Fruit fly (Drosophila melanogaster): ENCODE measurements around the gene tal-2A.

Gene tal-2A

dm6 chr3R:13779241-13779683 is 33.6 kb upstream of the tal-2A start, which contains the start of the genes CG42375 and CG9288 (continued):
- no peak for TF ChIP-seq ara (GFP tag; IDR thresholded peaks at IDR 0.05)
- no peak for TF ChIP-seq nerfin-2 (GFP tag; IDR thresholded peaks at IDR 0.05; ENCODE audit: partially characterized antibody)
- TF ChIP-seq CG9797 (GFP tag; optimal IDR thresholded peaks at IDR 0.05), result no peak
- 0 out of 3 replicates have a peak, but pooled peaks have one; percentile 57 for TF ChIP-seq CG2199 (GFP tag; IDR thresholded peaks at IDR 0.05)
- no peak for TF ChIP-seq fu2 (GFP tag; optimal IDR thresholded peaks at IDR 0.05)
- no peak for TF ChIP-seq CG43689 (GFP tag; IDR thresholded peaks at IDR 0.05)
- no peak; the same call in 1 of the 2 replicates for TF ChIP-seq CG17612 (GFP tag; IDR thresholded peaks at IDR 0.05)
- TF ChIP-seq Bgb (GFP tag; IDR thresholded peaks at IDR 0.05; ENCODE audit: partially characterized antibody), result no peak
- TF ChIP-seq CG3995 (GFP tag; optimal IDR thresholded peaks at IDR 0.05), result no peak
- TF ChIP-seq CG31388 (GFP tag; optimal IDR thresholded peaks at IDR 0.05), result peak; percentile 56
- no peak for TF ChIP-seq tna (GFP tag; IDR thresholded peaks at IDR 0.05; ENCODE audit: partially characterized antibody)
- TF ChIP-seq z (GFP tag; IDR thresholded peaks at IDR 0.05), result 0 out of 3 replicates have a peak, but pooled peaks have one; percentile 32
- TF ChIP-seq H2.0 (GFP tag; IDR thresholded peaks at IDR 0.05), result 0 out of 2 replicates have a peak, but pooled peaks have one; percentile 3
- TF ChIP-seq Dbx (GFP tag; IDR thresholded peaks at IDR 0.05), result peak; percentile 61; the same call in 1 of the 3 replicates
- TF ChIP-seq CG4820 (GFP tag; optimal IDR thresholded peaks at IDR 0.05), result peak; percentile 81
- TF ChIP-seq tio (GFP tag; optimal IDR thresholded peaks at IDR 0.05), result no peak
- peak; percentile 55 for TF ChIP-seq cwo (GFP tag; optimal IDR thresholded peaks at IDR 0.05)
- TF ChIP-seq Max (GFP tag; optimal IDR thresholded peaks at IDR 0.05), result peak; percentile 62
- no peak for TF ChIP-seq CG8765 (GFP tag; IDR thresholded peaks at IDR 0.05)
- TF ChIP-seq CG14050 (GFP tag; IDR thresholded peaks at IDR 0.05), result no peak
- peak; percentile 70 for TF ChIP-seq Asciz (GFP tag; optimal IDR thresholded peaks at IDR 0.05)
- TF ChIP-seq odd (GFP tag; optimal IDR thresholded peaks at IDR 0.05), result no peak
- no peak for TF ChIP-seq ftz-f1 (GFP tag; optimal IDR thresholded peaks at IDR 0.05)
- TF ChIP-seq CG14710 (tag; optimal IDR thresholded peaks at IDR 0.05), result peak; percentile 86
- no peak for TF ChIP-seq CG42726 (GFP tag; IDR thresholded peaks at IDR 0.05; ENCODE audit: partially characterized antibody)
- no peak for TF ChIP-seq CG18011 (GFP tag; optimal IDR thresholded peaks at IDR 0.05)
- TF ChIP-seq gt (GFP tag; IDR thresholded peaks at IDR 0.05), result no peak
- peak; percentile 68 for TF ChIP-seq NC2β (GFP tag; optimal IDR thresholded peaks at IDR 0.05)
- peak; percentile 43 for TF ChIP-seq CG12391 (tag; optimal IDR thresholded peaks at IDR 0.05)
- peak; percentile 70 for TF ChIP-seq CG8388 (GFP tag; optimal IDR thresholded peaks at IDR 0.05)
- TF ChIP-seq zen2 (GFP tag; IDR thresholded peaks at IDR 0.05; ENCODE audit: partially characterized antibody), result no peak
- no peak for TF ChIP-seq Rx (GFP tag; IDR thresholded peaks at IDR 0.05)
- TF ChIP-seq Fer1 (GFP tag; optimal IDR thresholded peaks at IDR 0.05), result peak; percentile 75
- TF ChIP-seq Dll (GFP tag; IDR thresholded peaks at IDR 0.05; ENCODE audit: partially characterized antibody), result no peak
- TF ChIP-seq fru (optimal IDR thresholded peaks at IDR 0.05), result no peak
- no peak for TF ChIP-seq B-H2 (GFP tag; optimal IDR thresholded peaks at IDR 0.05)
- TF ChIP-seq CG6272 (GFP tag; IDR thresholded peaks at IDR 0.05), result peak; percentile 29; the same call in 1 of the 2 replicates
- TF ChIP-seq abd-A (tag; optimal IDR thresholded peaks at IDR 0.05), result no peak
- no peak for TF ChIP-seq Elba2 (GFP tag; optimal IDR thresholded peaks at IDR 0.05)
- TF ChIP-seq CG10979 (tag; optimal IDR thresholded peaks at IDR 0.05), result peak; percentile 85
- no peak for TF ChIP-seq CG15601 (tag; optimal IDR thresholded peaks at IDR 0.05)
- no peak; the same call in 2 of the 3 replicates for TF ChIP-seq sr (GFP tag; IDR thresholded peaks at IDR 0.05)
- TF ChIP-seq HmgZ (tag; optimal IDR thresholded peaks at IDR 0.05), result no peak
- TF ChIP-seq Scr (GFP tag; IDR thresholded peaks at IDR 0.05; ENCODE audit: partially characterized antibody), result no peak
- TF ChIP-seq Ets65A (GFP tag), result no peak
- TF ChIP-seq otp (GFP tag; IDR thresholded peaks at IDR 0.05), result no peak
- TF ChIP-seq CG12071 (GFP tag; optimal IDR thresholded peaks at IDR 0.05), result peak; percentile 36
- TF ChIP-seq CG2116 (GFP tag; optimal IDR thresholded peaks at IDR 0.05), result peak; percentile 9
- TF ChIP-seq fd96Cb (tag; optimal IDR thresholded peaks at IDR 0.05), result peak; percentile 83
- TF ChIP-seq CG15696 (tag; optimal IDR thresholded peaks at IDR 0.05), result peak; percentile 75
- peak; percentile 39; the same call in 1 of the 2 replicates for TF ChIP-seq onecut (GFP tag; IDR thresholded peaks at IDR 0.05)

Measured in whole organism, embryonic.